Worm (Caenorhabditis elegans) whole organism, dauer: ENCODE measurements around the gene K01G5.10.
A peak's percentile ranks its signal among the peaks of the same experiment; 100 is the strongest.
"Not testable (repeated sequence)": the region's sequence is repeated elsewhere in the genome, so short reads cannot be mapped to it uniquely, and the experiment has no call there.

Source experiments
- unc-62 ChIP-seq: sonication (generic microtip); optimal IDR thresholded peaks from 2 replicates; lab custom pipeline; 2017; ENCODE audit warnings: missing biosample characterization, missing genetic modification reagents, missing genetic modification characterization

The K01G5.10 gene

DNA sequence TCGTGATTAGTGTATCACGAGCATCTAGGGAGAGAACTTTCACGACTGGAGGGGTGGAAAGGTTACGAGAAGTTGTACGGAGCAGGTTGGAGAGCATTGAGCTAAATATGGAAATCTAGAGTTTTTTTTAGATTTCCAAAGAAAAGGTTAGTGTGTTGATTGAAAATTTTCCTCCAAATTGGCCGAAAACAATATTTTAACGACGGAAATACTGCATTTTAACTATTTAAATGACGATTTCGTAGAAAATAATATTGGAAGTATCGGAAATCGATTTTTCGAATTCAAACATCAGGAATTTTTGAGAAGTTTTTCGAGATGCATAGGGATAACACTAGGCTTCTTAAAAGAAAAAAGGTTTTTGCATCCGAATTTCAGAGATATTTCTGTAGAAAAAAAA lies at the start of gene K01G5.10:
K01G5.10 (minus strand) TSS at position 101 of the 400 bp plus-strand sequence.
- no peak for TF ChIP-seq unc-62

DNA sequence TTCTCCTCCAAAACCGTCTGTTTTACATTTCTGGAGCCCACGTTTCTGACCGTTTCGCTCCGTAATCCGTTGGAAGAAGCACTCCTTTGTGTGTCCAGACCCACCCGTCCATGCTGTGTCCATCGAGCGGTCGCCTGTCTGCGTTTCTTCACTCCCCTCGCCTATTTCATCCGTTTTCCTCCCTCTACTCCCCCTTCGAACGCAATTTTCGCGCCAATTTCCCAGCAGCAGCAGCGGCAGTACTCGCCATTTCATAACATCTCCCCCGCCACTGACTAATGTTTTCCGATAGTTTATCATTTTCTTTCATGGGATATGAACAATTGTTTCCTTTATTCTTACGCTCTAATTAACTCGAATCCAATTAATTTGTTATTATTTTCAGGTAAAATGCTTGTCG lies 49.6 kb upstream of the K01G5.10 start:
- TF ChIP-seq unc-62 = no peak

DNA sequence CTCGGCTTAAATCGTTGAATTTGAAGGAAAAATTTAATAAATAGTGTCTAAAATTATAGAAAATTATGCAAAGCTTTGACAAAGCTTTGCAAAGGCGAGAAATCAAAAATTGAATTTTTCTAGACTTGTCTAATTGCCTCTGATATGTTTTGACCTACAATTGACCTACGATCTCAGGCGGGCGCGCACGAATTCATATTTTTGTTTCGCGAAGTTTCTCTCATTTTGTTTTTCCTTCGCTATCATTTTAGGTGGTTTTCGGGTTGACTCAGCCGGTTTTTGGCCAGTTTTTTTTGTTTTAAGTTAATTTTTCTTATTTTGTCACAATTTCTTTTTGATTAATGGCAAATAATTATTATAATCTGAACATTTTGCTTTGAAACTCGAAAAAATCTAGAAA lies 48.9 kb upstream of the K01G5.10 start:
- TF ChIP-seq unc-62 = no peak

ce11 chrIII:10806821-10807220 lies 48.5 kb upstream of the K01G5.10 start:
- TF ChIP-seq unc-62 = no peak

DNA sequence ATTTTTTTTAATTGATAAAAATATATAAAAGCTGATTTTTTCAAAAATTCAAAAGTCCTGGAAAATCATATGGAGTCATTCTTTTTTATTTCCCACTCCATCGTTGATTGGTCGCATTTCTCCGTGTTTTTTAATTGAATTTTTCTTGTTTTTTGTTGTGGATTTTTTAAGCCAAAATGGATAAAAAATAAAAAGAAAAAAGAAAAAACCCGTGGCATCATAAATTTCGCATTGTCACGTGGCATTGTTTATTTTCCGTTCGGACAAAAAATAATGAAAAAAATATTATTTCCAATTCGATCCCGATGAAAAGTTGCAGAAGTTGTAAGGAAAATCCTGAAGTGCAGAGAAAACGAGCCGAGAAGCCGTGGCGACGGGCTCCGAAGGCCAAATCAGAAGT lies 47.3 kb upstream of the K01G5.10 start, which contains the start of gene klp-7:
klp-7 (plus strand) TSS at position 301 of the 400 bp plus-strand sequence.
- not testable (repeated sequence) for TF ChIP-seq unc-62

DNA sequence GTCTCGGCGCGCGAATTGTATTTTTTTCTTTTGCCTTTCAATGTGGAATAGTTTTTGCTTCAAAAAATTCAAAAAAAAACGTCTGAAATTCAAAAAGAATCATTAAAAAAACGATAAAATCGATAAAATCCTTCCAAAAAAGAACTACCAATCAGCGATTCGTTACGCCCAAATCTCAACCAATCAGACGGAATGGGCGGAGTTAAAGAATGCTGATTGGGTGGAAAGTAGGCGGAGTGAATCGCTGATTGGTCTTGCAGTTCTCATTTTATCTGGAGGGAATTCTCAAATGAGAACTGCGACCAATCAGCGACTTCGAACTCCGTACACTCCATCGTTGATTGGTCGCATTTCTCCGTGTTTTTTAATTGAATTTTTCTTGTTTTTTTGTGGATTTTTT lies 46.9 kb upstream of the K01G5.10 start:
- TF ChIP-seq unc-62 = no peak

ce11 chrIII:10802032-10802431 lies 43.7 kb upstream of the K01G5.10 start, which contains the start of gene K11D9.3:
Gene K11D9.3, minus strand, starts transcription at chrIII:10802212.
- no peak for TF ChIP-seq unc-62

ce11 chrIII:10794049-10794448 lies 35.7 kb upstream of the K01G5.10 start, which contains the start of gene clec-163:
Gene clec-163, plus strand, starts transcription at chrIII:10794349.
- no peak for TF ChIP-seq unc-62

- no peak for TF ChIP-seq unc-62
These were observed 32.9 kb upstream of the K01G5.10 start for ce11 chrIII:10791233-10791632.

DNA sequence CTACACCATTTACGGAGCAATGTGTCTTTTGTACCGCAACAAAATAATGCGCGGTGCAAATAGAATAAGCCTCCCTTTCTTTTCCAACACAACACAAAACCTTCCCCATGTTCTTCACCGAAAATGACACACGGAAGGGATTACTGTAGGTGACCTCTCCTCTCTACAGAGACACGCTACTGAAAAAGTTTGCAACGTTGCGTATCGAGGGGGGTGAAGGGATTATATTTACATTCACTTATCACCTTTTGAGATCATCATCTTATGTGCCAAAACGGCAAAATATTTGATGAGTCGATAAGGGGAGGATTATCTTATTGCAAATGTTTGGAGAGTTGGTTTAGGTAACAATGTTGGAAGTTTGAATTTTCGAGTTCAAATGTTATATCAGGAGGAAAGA lies 24.7 kb upstream of the K01G5.10 start:
- no peak for TF ChIP-seq unc-62

- TF ChIP-seq unc-62 = no peak
These were observed 23.2 kb upstream of the K01G5.10 start, which contains the start of gene ptr-19 for ce11 chrIII:10781553-10781952. Gene ptr-19, plus strand, starts transcription at chrIII:10781853.

DNA sequence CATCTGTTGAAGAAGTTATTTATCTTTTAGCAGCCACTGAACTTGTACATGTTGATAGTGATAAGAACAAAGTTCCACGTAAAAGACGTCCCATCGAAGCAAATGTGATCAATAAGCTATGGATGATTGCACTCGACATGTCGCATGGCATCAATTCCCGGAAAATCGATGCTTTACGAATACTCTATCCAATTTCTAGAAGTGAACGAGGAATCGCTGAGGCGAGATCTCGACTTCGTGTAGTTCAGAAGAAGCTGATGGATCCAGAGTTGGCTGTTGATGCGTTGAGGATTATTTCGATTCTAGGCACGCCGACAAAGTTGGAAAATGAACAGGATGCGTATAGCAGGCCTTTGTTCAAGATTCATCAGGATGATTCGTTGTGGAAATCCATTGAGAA lies 11.4 kb upstream of the K01G5.10 start:
- TF ChIP-seq unc-62 = no peak

DNA sequence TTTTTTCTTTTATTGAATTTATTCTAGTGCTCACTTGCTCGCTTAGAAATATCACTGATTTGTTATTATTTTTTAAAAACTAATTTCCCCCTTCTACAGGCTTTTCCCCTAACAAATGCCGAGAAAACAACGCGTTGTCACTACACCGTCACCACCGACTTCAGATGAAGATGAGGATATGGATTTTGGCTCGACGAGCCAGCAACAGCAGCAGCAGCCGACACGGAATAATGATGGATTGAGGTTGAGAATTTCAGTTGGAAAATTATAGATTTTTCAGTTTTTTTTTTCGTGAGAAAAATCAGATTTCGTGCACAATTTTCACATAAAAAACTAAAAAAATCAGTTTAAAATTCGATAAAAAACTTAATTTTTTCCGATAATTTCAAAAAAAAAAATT lies 4.7 kb upstream of the K01G5.10 start, which contains the start of gene dpy-28:
dpy-28 (plus strand) TSS at position 100 of the 400 bp plus-strand sequence.
- TF ChIP-seq unc-62 = no peak

- TF ChIP-seq unc-62 = peak; percentile 64
These were observed 1.0 kb upstream of the K01G5.10 start, which contains the start of gene tasp-1 for ce11 chrIII:10759050-10760023. Gene tasp-1, plus strand, starts transcription at chrIII:10759307.

ce11 chrIII:10757540-10757939 lies 782 bp downstream of the K01G5.10 start, which contains the start of gene rnf-113:
Gene rnf-113, minus strand, starts transcription at chrIII:10757640.
- no peak for TF ChIP-seq unc-62

DNA sequence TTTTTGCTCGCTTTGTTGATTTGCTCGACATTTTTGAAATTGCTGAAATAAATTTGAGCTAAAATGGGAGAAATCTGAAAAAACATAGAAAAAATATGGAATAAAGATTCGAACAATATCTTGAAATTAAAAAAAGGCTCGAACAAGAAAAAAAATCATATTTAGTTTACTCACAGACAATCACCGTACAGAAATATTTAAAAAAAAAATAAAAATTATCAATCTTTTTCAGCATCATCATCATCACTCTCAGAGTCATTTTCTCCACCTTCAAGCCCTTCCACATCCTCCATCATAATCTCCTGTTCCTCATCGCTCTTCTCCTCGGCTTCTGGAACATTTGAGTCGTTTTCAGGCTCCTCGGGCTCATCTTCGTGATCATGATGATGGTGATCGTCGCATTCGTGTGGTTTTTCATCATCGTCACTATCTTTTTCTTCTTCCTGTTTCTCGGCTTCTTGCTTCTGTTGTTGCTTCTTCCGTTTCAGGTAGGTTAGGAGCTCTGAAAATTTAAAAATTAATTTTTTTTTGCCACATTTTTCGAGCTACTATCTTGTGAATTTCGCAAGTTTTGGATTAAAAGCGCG lies 2.7 kb downstream of the K01G5.10 start, which contains the start of gene hpl-2:
hpl-2 (minus strand) TSS at position 51 of the 587 bp plus-strand sequence.
- TF ChIP-seq unc-62 = no peak

- TF ChIP-seq unc-62 = no peak
These were observed 3.9 kb downstream of the K01G5.10 start for ce11 chrIII:10754379-10754778.
